Worm (Caenorhabditis elegans): ENCODE measurements around the gene ZK262.2.

DNA sequence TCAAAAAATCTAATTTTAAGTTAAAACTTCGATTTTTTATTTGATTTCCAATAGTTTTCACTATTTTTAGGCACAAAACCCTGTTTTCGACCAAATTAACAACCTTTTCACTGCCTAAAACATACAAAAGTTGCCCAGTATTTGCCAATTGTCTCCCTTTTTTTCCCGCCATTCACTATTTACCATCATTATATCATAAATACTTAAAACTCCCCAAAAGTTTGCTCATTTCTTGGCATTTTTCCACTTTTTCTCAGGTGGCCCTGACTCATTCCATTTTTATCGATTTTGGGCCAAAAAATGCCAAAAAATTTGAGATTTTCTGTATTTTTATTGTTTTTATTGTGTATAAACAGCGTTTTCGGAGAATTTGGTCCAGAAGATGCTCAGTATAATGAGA, 1.3 kb upstream of the ZK262.2 start, which contains the start of gene txt-8:
- TF ChIP-seq snpc-1.2 (GFP tag; IDR thresholded peaks at IDR 0.05): no peak
- no peak for TF ChIP-seq pha-4 (GFP tag; IDR thresholded peaks at IDR 0.05)
- no peak for TF ChIP-seq pha-4 (tag; optimal IDR thresholded peaks at IDR 0.05)
- no peak for TF ChIP-seq ama-1 (optimal IDR thresholded peaks at IDR 0.05)
- no peak for TF ChIP-seq saeg-2 (GFP tag; IDR thresholded peaks at IDR 0.05)
- no peak for TF ChIP-seq nhr-10 (tag; optimal IDR thresholded peaks at IDR 0.05)
- TF ChIP-seq ZK546.5 (tag; optimal IDR thresholded peaks at IDR 0.05): no peak
- TF ChIP-seq lin-39 (tag; optimal IDR thresholded peaks at IDR 0.05): no peak
- no peak for TF ChIP-seq unc-62 (GFP tag; optimal IDR thresholded peaks at IDR 0.05 in 1 of 2)
- no peak for TF ChIP-seq unc-62 (tag; optimal IDR thresholded peaks at IDR 0.05)
- TF ChIP-seq nhr-25 (tag; optimal IDR thresholded peaks at IDR 0.05; ENCODE audit: borderline replicate concordance, insufficient read depth): no peak
- no peak for TF ChIP-seq zag-1 (tag; optimal IDR thresholded peaks at IDR 0.05)
- TF ChIP-seq F49E8.2 (tag; optimal IDR thresholded peaks at IDR 0.05; ENCODE audit: borderline replicate concordance): no peak
- TF ChIP-seq snpc-4 (tag; optimal IDR thresholded peaks at IDR 0.05): no peak
- no peak for TF ChIP-seq aly-2 (tag; optimal IDR thresholded peaks at IDR 0.05)
